Worm (Caenorhabditis elegans): ENCODE data around the gene F46C5.1.

Gene F46C5.1

ce11 chrII:8818257-8818656 lies 2.7 kb downstream of the F46C5.1 start (continued):
- TF ChIP-seq lin-13 (GFP tag; optimal IDR thresholded peaks at IDR 0.05) (no peak), dsc-1 (tag; optimal IDR thresholded peaks at IDR 0.05) (no peak), pqm-1 (tag; optimal IDR thresholded peaks at IDR 0.05) (no peak), efl-1 (optimal IDR thresholded peaks at IDR 0.05) (no peak), efl-1 (GFP tag; optimal IDR thresholded peaks at IDR 0.05 in 1 of 2) (peak in 1 of 2 experiments; percentile 91), lin-35 (GFP tag; optimal IDR thresholded peaks at IDR 0.05) (peak in 1 of 2 experiments; percentile 47), unc-86 (tag; optimal IDR thresholded peaks at IDR 0.05) (no peak), tlp-1 (tag; optimal IDR thresholded peaks at IDR 0.05) (no peak)

DNA sequence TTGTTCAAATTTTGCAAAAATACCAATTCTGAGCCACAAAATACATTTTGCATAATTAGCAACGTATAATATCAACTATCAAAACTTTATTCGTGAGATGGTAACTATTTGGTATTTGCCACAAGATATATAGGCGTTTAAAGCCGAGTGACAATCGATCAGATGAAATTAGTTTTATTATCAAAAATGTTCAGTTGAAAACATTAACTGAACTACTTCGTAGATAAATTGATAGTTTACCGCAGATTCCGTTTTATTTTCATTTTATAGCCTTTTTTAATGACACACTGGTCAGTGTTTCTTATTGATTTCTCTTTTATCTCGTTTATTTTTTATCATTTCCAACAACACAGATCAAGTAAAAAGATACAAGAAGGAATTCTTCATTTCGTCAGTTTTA lies 3.8 kb downstream of the F46C5.1 start:
- TF ChIP-seq efl-1 (optimal IDR thresholded peaks at IDR 0.05): no peak
- TF ChIP-seq efl-1 (GFP tag; optimal IDR thresholded peaks at IDR 0.05 in 1 of 2): peak in 1 of 2 experiments; percentile 49
- no peak for TF ChIP-seq F16B12.6 (tag; optimal IDR thresholded peaks at IDR 0.05)
- TF ChIP-seq aha-1 (tag; optimal IDR thresholded peaks at IDR 0.05): no peak
- TF ChIP-seq zag-1 (tag; optimal IDR thresholded peaks at IDR 0.05): no peak
- no peak for TF ChIP-seq fos-1 (tag; optimal IDR thresholded peaks at IDR 0.05)
- TF ChIP-seq Y116A8C.19 (tag; optimal IDR thresholded peaks at IDR 0.05; ENCODE audit: borderline replicate concordance): no peak
- TF ChIP-seq lin-39 (tag; optimal IDR thresholded peaks at IDR 0.05): no peak
- TF ChIP-seq lsy-2 (tag; optimal IDR thresholded peaks at IDR 0.05): peak in 1 of 2 experiments; percentile 24
- no peak for TF ChIP-seq irx-1 (tag; optimal IDR thresholded peaks at IDR 0.05)
- TF ChIP-seq nhr-11 (tag; optimal IDR thresholded peaks at IDR 0.05): no peak
- TF ChIP-seq swsn-7 (tag; optimal IDR thresholded peaks at IDR 0.05): no peak
- TF ChIP-seq mab-9 (GFP tag; IDR thresholded peaks at IDR 0.05): 0 out of 2 replicates have a peak, but pooled peaks have one; percentile 10
- no peak for TF ChIP-seq ztf-11 (tag; optimal IDR thresholded peaks at IDR 0.05)
- TF ChIP-seq ceh-88 (GFP tag; IDR thresholded peaks at IDR 0.05): no peak
- TF ChIP-seq sox-4 (tag; optimal IDR thresholded peaks at IDR 0.05): no peak
- TF ChIP-seq nhr-85 (tag): peak; percentile 74
- TF ChIP-seq nhr-28 (tag; optimal IDR thresholded peaks at IDR 0.05): no peak
- no peak for TF ChIP-seq egl-13 (tag; optimal IDR thresholded peaks at IDR 0.05)
- no peak for TF ChIP-seq nhr-77 (tag; optimal IDR thresholded peaks at IDR 0.05)
- no peak for TF ChIP-seq sup-37 (GFP tag; optimal IDR thresholded peaks at IDR 0.05)
- TF ChIP-seq unc-98 (GFP tag; IDR thresholded peaks at IDR 0.05): no peak
- peak; percentile 42 for TF ChIP-seq nhr-19 (GFP tag; conservative IDR thresholded peaks at IDR 0.05)
- TF ChIP-seq skn-1 (tag; optimal IDR thresholded peaks at IDR 0.05): no peak
- no peak for TF ChIP-seq ceh-90 (tag; optimal IDR thresholded peaks at IDR 0.05)
- no peak for TF ChIP-seq ets-5 (GFP tag; IDR thresholded peaks at IDR 0.05)
- TF ChIP-seq mef-2 (tag; optimal IDR thresholded peaks at IDR 0.05): no peak
- no peak for TF ChIP-seq dpl-1 (GFP tag; optimal IDR thresholded peaks at IDR 0.05)
- peak; percentile 63 for TF ChIP-seq snu-23 (GFP tag; optimal IDR thresholded peaks at IDR 0.05)
- no peak for TF ChIP-seq fkh-10 (GFP tag; optimal IDR thresholded peaks at IDR 0.05)
- TF ChIP-seq mdl-1 (tag; optimal IDR thresholded peaks at IDR 0.05): no peak
- TF ChIP-seq C16A3.4 (tag; optimal IDR thresholded peaks at IDR 0.05): peak; percentile 28
- TF ChIP-seq fkh-8 (tag; optimal IDR thresholded peaks at IDR 0.05): no peak
- no peak for TF ChIP-seq ceh-82 (tag; optimal IDR thresholded peaks at IDR 0.05)
- TF ChIP-seq dsc-1 (tag; optimal IDR thresholded peaks at IDR 0.05): no peak
- TF ChIP-seq lin-14 (GFP tag; optimal IDR thresholded peaks at IDR 0.05): peak; percentile 25
- no peak for TF ChIP-seq pqm-1 (tag; optimal IDR thresholded peaks at IDR 0.05)
- TF ChIP-seq mep-1 (tag; optimal IDR thresholded peaks at IDR 0.05): no peak
- no peak for TF ChIP-seq hlh-4 (tag; optimal IDR thresholded peaks at IDR 0.05)
- no peak for TF ChIP-seq nhr-84 (tag; optimal IDR thresholded peaks at IDR 0.05)
- TF ChIP-seq unc-86 (tag; optimal IDR thresholded peaks at IDR 0.05): no peak
- TF ChIP-seq isw-1 (GFP tag; IDR thresholded peaks at IDR 0.05): no peak
- peak in 1 of 2 experiments; percentile 32 for TF ChIP-seq lin-35 (GFP tag; optimal IDR thresholded peaks at IDR 0.05)
- peak; percentile 36 for TF ChIP-seq nhr-47 (tag; optimal IDR thresholded peaks at IDR 0.05)
- no peak for TF ChIP-seq jun-1 (tag; optimal IDR thresholded peaks at IDR 0.05)
- peak; percentile 15 for TF ChIP-seq hpl-2 (GFP tag; optimal IDR thresholded peaks at IDR 0.05)
- no peak for TF ChIP-seq nhr-237 (tag; optimal IDR thresholded peaks at IDR 0.05)
- no peak for TF ChIP-seq fkh-4 (tag; optimal IDR thresholded peaks at IDR 0.05; ENCODE audit: borderline replicate concordance)
- TF ChIP-seq unc-130 (tag; optimal IDR thresholded peaks at IDR 0.05): no peak
- no peak for TF ChIP-seq tbx-2 (tag; optimal IDR thresholded peaks at IDR 0.05)
- no peak for TF ChIP-seq nhr-12 (tag; optimal IDR thresholded peaks at IDR 0.05)

All from whole organism, L1 larva.